Worm (Caenorhabditis elegans): ENCODE results near the gene Y82E9BR.14.

The Y82E9BR.14 gene

DNA sequence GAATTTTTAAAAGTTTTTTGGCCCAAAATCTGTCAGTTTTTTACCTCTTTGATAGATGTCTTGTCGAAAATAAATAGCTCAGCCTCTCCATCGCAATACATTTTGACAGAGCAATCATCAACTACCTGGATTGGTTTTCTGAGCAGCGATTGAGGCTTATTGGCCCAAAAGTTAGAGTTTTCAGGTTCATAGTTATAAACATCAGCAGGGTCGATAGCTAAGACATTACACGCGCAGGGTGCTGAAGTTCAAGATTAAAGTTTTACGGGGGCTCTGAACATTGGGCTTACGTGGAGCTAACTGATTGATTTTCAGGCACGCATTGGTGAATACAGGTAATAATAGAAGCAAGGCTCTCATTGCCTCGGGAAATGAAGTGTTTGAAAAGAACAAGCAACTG, 54.2 kb downstream of the Y82E9BR.14 start, which contains the start of gene Y82E9BR.9:
TSS of gene Y82E9BR.9 (minus strand) at position 101 of the 400 bp plus-strand sequence.
- TF ChIP-seq lin-13 (tag; optimal IDR thresholded peaks at IDR 0.05) (no peak), flh-1 (GFP tag; optimal IDR thresholded peaks at IDR 0.05) (no peak), tbx-8 (GFP tag; optimal IDR thresholded peaks at IDR 0.05) (no peak), nhr-76 (tag; optimal IDR thresholded peaks at IDR 0.05) (no peak), ceh-39 (tag; optimal IDR thresholded peaks at IDR 0.05) (no peak), bed-3 (GFP tag; optimal IDR thresholded peaks at IDR 0.05) (no peak), unc-62 (GFP tag; optimal IDR thresholded peaks at IDR 0.05) (no peak), nhr-28 (tag; optimal IDR thresholded peaks at IDR 0.05) (no peak), ceh-43 (GFP tag; optimal IDR thresholded peaks at IDR 0.05) (no peak), elt-3 (tag; optimal IDR thresholded peaks at IDR 0.05) (no peak), sptf-1 (tag; optimal IDR thresholded peaks at IDR 0.05) (no peak)
